Fruit fly (Drosophila melanogaster): Measurements from ENCODE around the gene Cht5.

Gene Cht5

DNA sequence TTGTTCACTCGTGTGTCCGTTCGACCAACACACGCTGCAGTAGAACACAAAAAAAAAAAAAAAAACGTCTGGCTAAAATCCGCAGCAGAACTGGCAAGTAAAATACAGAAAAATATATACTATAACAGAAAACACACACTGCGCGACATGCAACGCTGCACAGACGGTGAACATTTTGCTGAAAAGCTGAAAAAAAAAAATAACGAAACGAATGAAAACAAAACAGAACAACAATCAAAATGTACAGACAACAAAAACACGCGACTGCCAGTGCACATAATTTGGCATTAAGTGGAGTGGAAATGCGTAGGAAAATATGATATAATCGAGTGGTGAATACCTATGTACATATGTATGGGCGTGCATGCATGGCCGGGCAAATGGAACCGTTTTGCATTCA is 37.3 kb upstream of the Cht5 start:
- TF ChIP-seq Clk (GFP tag; optimal IDR thresholded peaks at IDR 0.05) = no peak
- TF ChIP-seq pad (GFP tag; optimal IDR thresholded peaks at IDR 0.05) = no peak
- TF ChIP-seq CG7101 (tag; optimal IDR thresholded peaks at IDR 0.05) = no peak
- TF ChIP-seq CG1620 (GFP tag; optimal IDR thresholded peaks at IDR 0.05) = no peak
- TF ChIP-seq CG5204 (GFP tag; optimal IDR thresholded peaks at IDR 0.05) = no peak
- TF ChIP-seq CG7045 (GFP tag; optimal IDR thresholded peaks at IDR 0.05) = no peak
- peak; percentile 56 for TF ChIP-seq tj (GFP tag; optimal IDR thresholded peaks at IDR 0.05)

DNA sequence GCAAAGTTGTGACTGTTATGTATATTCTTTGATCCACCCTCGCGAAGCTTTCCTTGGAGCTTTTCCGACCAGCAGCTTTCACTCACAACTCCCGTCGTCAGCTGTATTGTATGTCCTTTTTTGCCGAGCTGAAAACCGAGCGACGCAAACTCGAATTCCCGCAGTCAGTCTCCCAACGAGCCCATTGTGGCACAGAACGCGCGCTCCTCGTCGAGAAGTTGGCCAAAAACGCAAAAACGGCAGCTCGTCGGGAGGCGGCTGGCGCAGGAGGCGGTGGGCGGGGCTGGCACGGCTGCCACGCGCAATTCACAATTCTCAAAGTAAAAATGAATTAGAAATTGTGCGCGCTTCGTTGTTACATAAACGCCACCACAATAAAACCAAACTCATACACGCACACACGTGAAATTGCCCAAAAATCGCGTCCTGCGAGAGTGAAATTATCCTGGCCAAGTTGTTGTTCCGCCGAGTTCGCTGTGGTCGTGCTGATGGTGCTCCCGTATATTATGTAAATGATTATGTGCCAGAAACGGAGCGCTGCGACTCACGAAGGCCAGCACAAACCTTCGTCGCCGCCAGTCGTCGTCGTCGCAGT is 31.9 kb upstream of the Cht5 start:
- TF ChIP-seq ovo (GFP tag; optimal IDR thresholded peaks at IDR 0.05) (no peak), CG14711 (tag; optimal IDR thresholded peaks at IDR 0.05) (no peak), CG1620 (GFP tag; optimal IDR thresholded peaks at IDR 0.05) (no peak), CG33017 (tag; optimal IDR thresholded peaks at IDR 0.05) (no peak)

- TF ChIP-seq Hr96 (GFP tag; optimal IDR thresholded peaks at IDR 0.05) (no peak), bab1 (GFP tag; optimal IDR thresholded peaks at IDR 0.05) (no peak), CG5204 (GFP tag; optimal IDR thresholded peaks at IDR 0.05) (no peak), CG1620 (GFP tag; optimal IDR thresholded peaks at IDR 0.05) (no peak)
Measured at dm6 chr3R:13746066-13746673, 21.2 kb upstream of the Cht5 start.

- no peak for TF ChIP-seq Hr96 (GFP tag; optimal IDR thresholded peaks at IDR 0.05)
- no peak for TF ChIP-seq CG12768 (GFP tag; optimal IDR thresholded peaks at IDR 0.05)
- TF ChIP-seq Crg-1 (GFP tag; optimal IDR thresholded peaks at IDR 0.05) = no peak
- TF ChIP-seq CG5204 (GFP tag; optimal IDR thresholded peaks at IDR 0.05) = no peak
- TF ChIP-seq kay (GFP tag; ENCODE audit: borderline replicate concordance) = peak; percentile 73
- TF ChIP-seq Mnt (GFP tag; optimal IDR thresholded peaks at IDR 0.05) = no peak
- TF ChIP-seq CG7101 (tag; optimal IDR thresholded peaks at IDR 0.05) = no peak
Measured at dm6 chr3R:13761563-13761962, 5.8 kb upstream of the Cht5 start.

DNA sequence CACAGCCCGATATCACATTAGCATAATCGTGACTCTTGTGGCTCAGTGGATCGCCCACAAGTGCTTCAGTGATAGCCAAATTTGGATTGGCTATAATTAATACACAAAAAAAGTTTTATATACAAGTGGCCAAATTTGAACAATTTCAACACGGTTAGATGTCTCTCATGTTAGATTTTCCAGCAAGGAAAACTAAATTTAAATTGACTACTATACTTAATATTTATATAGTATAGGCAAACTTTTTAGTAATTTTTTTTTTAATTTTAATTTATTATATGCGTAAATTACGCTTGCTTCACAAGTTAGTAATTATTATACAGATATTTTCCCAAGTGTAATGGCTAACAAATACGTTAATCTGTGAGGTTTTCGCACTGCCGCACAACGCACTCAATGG is 2.3 kb upstream of the Cht5 start:
- TF ChIP-seq Mnt (GFP tag; optimal IDR thresholded peaks at IDR 0.05) = no peak
- no peak for TF ChIP-seq Hr96 (GFP tag; optimal IDR thresholded peaks at IDR 0.05)
- TF ChIP-seq CG33017 (tag; optimal IDR thresholded peaks at IDR 0.05) = no peak
- TF ChIP-seq CG12768 (GFP tag; optimal IDR thresholded peaks at IDR 0.05) = no peak
- no peak for TF ChIP-seq ovo (GFP tag; optimal IDR thresholded peaks at IDR 0.05)
- no peak for TF ChIP-seq pad (GFP tag; optimal IDR thresholded peaks at IDR 0.05)
- no peak for TF ChIP-seq cnc (optimal IDR thresholded peaks at IDR 0.05)
- TF ChIP-seq Crg-1 (GFP tag; optimal IDR thresholded peaks at IDR 0.05) = no peak
- TF ChIP-seq cic (GFP tag; optimal IDR thresholded peaks at IDR 0.05) = no peak
- no peak for TF ChIP-seq CG7045 (GFP tag; optimal IDR thresholded peaks at IDR 0.05)
- TF ChIP-seq bab1 (GFP tag; optimal IDR thresholded peaks at IDR 0.05) = no peak
- no peak for TF ChIP-seq kay (GFP tag; ENCODE audit: borderline replicate concordance)
- no peak for TF ChIP-seq toe (GFP tag; optimal IDR thresholded peaks at IDR 0.05)
- no peak for TF ChIP-seq tj (GFP tag; optimal IDR thresholded peaks at IDR 0.05)
- no peak for TF ChIP-seq CG14711 (tag; optimal IDR thresholded peaks at IDR 0.05)
- no peak for TF ChIP-seq CG5204 (GFP tag; optimal IDR thresholded peaks at IDR 0.05)
- TF ChIP-seq CG7101 (tag; optimal IDR thresholded peaks at IDR 0.05) = no peak
- no peak for TF ChIP-seq CG11617 (GFP tag; optimal IDR thresholded peaks at IDR 0.05)
- no peak for TF ChIP-seq CG1620 (GFP tag; optimal IDR thresholded peaks at IDR 0.05)
- no peak for TF ChIP-seq Clk (GFP tag; optimal IDR thresholded peaks at IDR 0.05)

DNA sequence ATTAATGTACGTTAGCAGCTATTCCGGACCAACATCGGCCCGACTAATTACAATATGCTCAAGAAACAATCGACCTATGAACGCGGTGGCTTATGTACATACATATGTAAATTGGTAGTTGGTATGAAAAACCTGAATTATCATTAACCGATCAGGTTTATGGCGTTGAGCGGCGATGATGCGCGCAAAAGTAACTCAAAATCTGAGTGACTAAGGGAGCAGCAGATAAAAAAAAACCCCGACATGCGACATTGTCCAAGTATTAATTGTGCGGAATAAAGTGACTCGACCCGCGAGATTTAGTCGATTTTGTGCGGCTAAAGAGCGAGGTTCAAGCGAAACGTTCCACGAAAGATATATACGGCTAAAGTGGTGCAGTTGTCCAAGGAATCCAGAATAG is 1.9 kb upstream of the Cht5 start, which contains the start of gene CG9312:
Gene CG9312, plus strand, starts transcription at position 301 of the 400 bp plus-strand sequence.
- no peak for TF ChIP-seq CG1620 (GFP tag; optimal IDR thresholded peaks at IDR 0.05)
- TF ChIP-seq CG5204 (GFP tag; optimal IDR thresholded peaks at IDR 0.05) = no peak
- TF ChIP-seq tj (GFP tag; optimal IDR thresholded peaks at IDR 0.05) = no peak

DNA sequence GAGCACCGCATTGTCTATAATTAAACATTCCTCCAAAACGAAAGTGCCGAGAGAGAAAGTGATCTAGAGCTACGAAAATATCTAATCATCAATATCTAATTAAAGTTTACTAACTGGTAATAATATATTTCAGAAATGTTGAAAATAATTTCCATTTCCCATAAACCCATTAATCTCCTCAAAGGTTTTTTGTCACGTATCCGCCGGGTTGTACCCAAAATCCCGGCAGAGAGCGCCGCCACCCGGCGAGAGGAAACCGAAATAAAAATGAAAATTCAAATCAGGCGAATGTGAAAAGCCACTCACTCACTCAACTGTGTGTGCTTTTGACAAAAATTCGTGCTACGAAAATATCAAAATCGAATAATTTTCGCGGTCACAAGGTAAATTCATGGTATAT is 3.8 kb downstream of the Cht5 start, which contains the start of gene CG9297:
Gene CG9297, plus strand, starts transcription at position 301 of the 400 bp plus-strand sequence.
- TF ChIP-seq Clk (GFP tag; optimal IDR thresholded peaks at IDR 0.05) (no peak), toe (GFP tag; optimal IDR thresholded peaks at IDR 0.05) (no peak), CG12768 (GFP tag; optimal IDR thresholded peaks at IDR 0.05) (no peak), ovo (GFP tag; optimal IDR thresholded peaks at IDR 0.05) (no peak), CG11617 (GFP tag; optimal IDR thresholded peaks at IDR 0.05) (no peak), cic (GFP tag; optimal IDR thresholded peaks at IDR 0.05) (no peak), CG14711 (tag; optimal IDR thresholded peaks at IDR 0.05) (no peak), kay (GFP tag; ENCODE audit: borderline replicate concordance) (no peak), CG7101 (tag; optimal IDR thresholded peaks at IDR 0.05) (no peak), Crg-1 (GFP tag; optimal IDR thresholded peaks at IDR 0.05) (no peak)

DNA sequence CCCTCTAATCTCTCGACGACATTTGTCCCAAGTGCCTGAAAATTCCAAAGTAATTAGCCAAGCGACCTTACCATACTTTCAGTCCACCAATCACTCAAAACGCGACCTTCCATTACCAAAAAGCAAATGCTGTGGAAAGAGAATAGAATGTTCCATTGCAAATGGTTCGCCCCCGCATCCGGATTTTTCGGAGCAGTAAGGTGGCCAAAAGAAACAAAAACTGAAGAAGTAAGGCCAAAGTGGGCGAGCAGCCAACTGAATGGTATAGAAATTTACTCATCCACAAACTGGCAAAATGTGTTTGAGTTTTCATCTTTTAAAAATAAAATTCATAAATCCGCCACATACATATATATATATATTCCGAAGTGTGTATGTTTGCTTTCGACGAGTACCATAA is 6.0 kb downstream of the Cht5 start:
- no peak for TF ChIP-seq toe (GFP tag; optimal IDR thresholded peaks at IDR 0.05)
- no peak for TF ChIP-seq CG11617 (GFP tag; optimal IDR thresholded peaks at IDR 0.05)
- TF ChIP-seq CG12768 (GFP tag; optimal IDR thresholded peaks at IDR 0.05) = no peak
- TF ChIP-seq tj (GFP tag; optimal IDR thresholded peaks at IDR 0.05) = no peak
- TF ChIP-seq CG7045 (GFP tag; optimal IDR thresholded peaks at IDR 0.05) = no peak
- no peak for TF ChIP-seq CG1620 (GFP tag; optimal IDR thresholded peaks at IDR 0.05)
- TF ChIP-seq pad (GFP tag; optimal IDR thresholded peaks at IDR 0.05) = no peak
- TF ChIP-seq CG14711 (tag; optimal IDR thresholded peaks at IDR 0.05) = no peak
- TF ChIP-seq Clk (GFP tag; optimal IDR thresholded peaks at IDR 0.05) = no peak
- TF ChIP-seq kay (GFP tag; ENCODE audit: borderline replicate concordance) = no peak
- no peak for TF ChIP-seq Crg-1 (GFP tag; optimal IDR thresholded peaks at IDR 0.05)
